Fruit fly (Drosophila melanogaster): ENCODE data around the gene tal-2A.

The tal-2A gene

DNA sequence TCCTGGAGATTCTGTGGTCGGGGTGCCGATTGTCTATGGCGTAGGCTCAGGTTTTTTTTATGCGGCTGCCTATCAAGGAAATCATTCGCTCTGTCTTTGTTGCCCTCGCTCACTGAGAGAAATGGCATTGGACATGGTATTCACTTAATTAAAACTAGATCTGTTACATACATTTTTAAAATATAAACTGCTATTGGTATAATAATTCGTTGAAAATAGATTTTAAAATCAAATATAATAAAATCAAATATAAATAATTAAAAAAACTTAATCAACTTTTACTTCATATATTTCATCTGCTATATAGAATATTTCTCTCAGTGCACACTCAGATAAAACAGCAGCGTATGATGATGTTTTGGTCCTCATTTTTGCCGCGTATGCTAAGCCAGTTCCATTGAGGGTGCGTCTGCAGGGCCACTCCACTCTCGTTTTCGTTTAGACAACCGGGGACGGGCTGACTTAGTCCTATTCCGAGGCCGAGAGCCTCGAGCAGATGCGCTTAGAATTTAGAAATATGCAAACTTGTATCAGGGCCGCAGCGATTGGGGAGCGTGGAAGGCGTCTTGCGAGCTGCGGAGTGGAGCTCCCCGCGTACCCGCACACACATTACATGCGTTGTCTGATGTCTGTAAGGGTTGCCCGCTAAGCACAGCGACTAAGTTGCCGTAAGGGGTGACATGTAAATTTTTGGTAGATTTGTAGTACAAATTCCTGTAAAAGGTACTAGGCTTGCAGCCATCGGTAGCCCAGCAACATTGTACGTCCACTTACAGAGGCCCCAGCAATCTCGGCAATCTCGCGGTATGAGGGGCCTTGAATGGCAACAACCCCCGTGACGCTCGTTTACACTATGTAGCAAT is 13.1 kb upstream of the tal-2A start (continued):
- peak; percentile 72 for TF ChIP-seq CG10979 (tag; optimal IDR thresholded peaks at IDR 0.05)
- no peak for TF ChIP-seq CG12155 (GFP tag; optimal IDR thresholded peaks at IDR 0.05)
- peak; percentile 49 for TF ChIP-seq dmrt99B (tag; optimal IDR thresholded peaks at IDR 0.05)
- TF ChIP-seq CG11504 (tag; optimal IDR thresholded peaks at IDR 0.05) = peak; percentile 64
- TF ChIP-seq Stat92E (GFP tag; optimal IDR thresholded peaks at IDR 0.05) = no peak
- TF ChIP-seq pan (optimal IDR thresholded peaks at IDR 0.05) = no peak
- TF ChIP-seq pan (GFP tag; optimal IDR thresholded peaks at IDR 0.05 in 1 of 2, IDR thresholded peaks at IDR 0.05 in 1 of 2) = no peak
- no peak for TF ChIP-seq CG2129 (GFP tag; IDR thresholded peaks at IDR 0.05; ENCODE audit: partially characterized antibody)
- no peak for TF ChIP-seq kah (GFP tag; optimal IDR thresholded peaks at IDR 0.05)
- TF ChIP-seq CG1529 (GFP tag; optimal IDR thresholded peaks at IDR 0.05) = no peak
- no peak for TF ChIP-seq CG9932 (GFP tag; IDR thresholded peaks at IDR 0.05)
- TF ChIP-seq Oli (tag; optimal IDR thresholded peaks at IDR 0.05) = peak; percentile 41
- no peak for TF ChIP-seq rib (GFP tag; IDR thresholded peaks at IDR 0.05)
- TF ChIP-seq CG31388 (GFP tag; optimal IDR thresholded peaks at IDR 0.05) = no peak
- no peak for TF ChIP-seq insv (GFP tag; optimal IDR thresholded peaks at IDR 0.05)
- no peak for TF ChIP-seq Hey (tag; optimal IDR thresholded peaks at IDR 0.05)
- TF ChIP-seq Drgx (GFP tag; IDR thresholded peaks at IDR 0.05) = no peak
- TF ChIP-seq CG10431 (GFP tag; optimal IDR thresholded peaks at IDR 0.05) = no peak
- TF ChIP-seq da (GFP tag; optimal IDR thresholded peaks at IDR 0.05) = no peak
- no peak for TF ChIP-seq CG4282 (GFP tag; optimal IDR thresholded peaks at IDR 0.05)
- TF ChIP-seq CG30403 (GFP tag; optimal IDR thresholded peaks at IDR 0.05) = peak; percentile 35
- TF ChIP-seq knrl (GFP tag; IDR thresholded peaks at IDR 0.05; ENCODE audit: partially characterized antibody) = no peak
- no peak for TF ChIP-seq pho (GFP tag; optimal IDR thresholded peaks at IDR 0.05)
- no peak for TF ChIP-seq CG1603 (tag; optimal IDR thresholded peaks at IDR 0.05)
- TF ChIP-seq fd64A (GFP tag; optimal IDR thresholded peaks at IDR 0.05) = no peak
- peak; percentile 76 for TF ChIP-seq sqz (GFP tag; optimal IDR thresholded peaks at IDR 0.05)
- TF ChIP-seq wdn (GFP tag; IDR thresholded peaks at IDR 0.05) = no peak
- TF ChIP-seq gcm (GFP tag; optimal IDR thresholded peaks at IDR 0.05) = peak; percentile 34
- peak; percentile 1 for TF ChIP-seq odd (GFP tag; optimal IDR thresholded peaks at IDR 0.05)
- TF ChIP-seq CG16813 (GFP tag; IDR thresholded peaks at IDR 0.05; ENCODE audit: partially characterized antibody) = no peak
- no peak for TF ChIP-seq crc (GFP tag; optimal IDR thresholded peaks at IDR 0.05)
- TF ChIP-seq HLH4C (GFP tag; IDR thresholded peaks at IDR 0.05; ENCODE audit: partially characterized antibody) = no peak
- peak; percentile 55 for TF ChIP-seq CG6813 (GFP tag; optimal IDR thresholded peaks at IDR 0.05)
- no peak for TF ChIP-seq bcd (GFP tag; optimal IDR thresholded peaks at IDR 0.05)
- no peak for TF ChIP-seq Dref (GFP tag; IDR thresholded peaks at IDR 0.05)
- TF ChIP-seq Xrp1 (GFP tag; IDR thresholded peaks at IDR 0.05) = peak; percentile 68; the same call in 1 of the 2 replicates
- TF ChIP-seq CG11695 (GFP tag; IDR thresholded peaks at IDR 0.05) = no peak
- no peak for TF ChIP-seq h (optimal IDR thresholded peaks at IDR 0.05)
- TF ChIP-seq so (GFP tag; IDR thresholded peaks at IDR 0.05) = no peak
- TF ChIP-seq Eip74EF (GFP tag; optimal IDR thresholded peaks at IDR 0.05) = no peak
- TF ChIP-seq CG31224 (GFP tag; IDR thresholded peaks at IDR 0.05) = peak; percentile 90
- no peak for TF ChIP-seq CG16779 (GFP tag; IDR thresholded peaks at IDR 0.05)
- no peak for TF ChIP-seq pzg (GFP tag; optimal IDR thresholded peaks at IDR 0.05)
- TF ChIP-seq CG4404 (GFP tag; IDR thresholded peaks at IDR 0.05) = peak; percentile 41
- TF ChIP-seq cato (GFP tag; optimal IDR thresholded peaks at IDR 0.05; ENCODE audit: borderline replicate concordance) = no peak
- TF ChIP-seq CG15514 (GFP tag; optimal IDR thresholded peaks at IDR 0.05) = no peak
- TF ChIP-seq CG3281 (GFP tag; optimal IDR thresholded peaks at IDR 0.05) = peak; percentile 4
- TF ChIP-seq jumu (GFP tag; optimal IDR thresholded peaks at IDR 0.05) = no peak
- TF ChIP-seq CG17359 (tag; optimal IDR thresholded peaks at IDR 0.05) = peak; percentile 4

Measured in whole organism, embryonic.